Fruit fly (Drosophila melanogaster): Measurements from ENCODE around the gene CG45079.

dm6 chr3R:17150287-17150686 is 26.0 kb downstream of the CG45079 start, which contains the start of gene Smug:
- no peak for TF ChIP-seq psq (optimal IDR thresholded peaks at IDR 0.05)
- no peak for TF ChIP-seq Myc (optimal IDR thresholded peaks at IDR 0.05)
- TF ChIP-seq insv (optimal IDR thresholded peaks at IDR 0.05), result no peak
